Worm (Caenorhabditis elegans): Measurements from ENCODE around the gene cki-1.
A peak's percentile ranks its signal among the peaks of the same experiment; 100 is the strongest.

Gene cki-1

DNA sequence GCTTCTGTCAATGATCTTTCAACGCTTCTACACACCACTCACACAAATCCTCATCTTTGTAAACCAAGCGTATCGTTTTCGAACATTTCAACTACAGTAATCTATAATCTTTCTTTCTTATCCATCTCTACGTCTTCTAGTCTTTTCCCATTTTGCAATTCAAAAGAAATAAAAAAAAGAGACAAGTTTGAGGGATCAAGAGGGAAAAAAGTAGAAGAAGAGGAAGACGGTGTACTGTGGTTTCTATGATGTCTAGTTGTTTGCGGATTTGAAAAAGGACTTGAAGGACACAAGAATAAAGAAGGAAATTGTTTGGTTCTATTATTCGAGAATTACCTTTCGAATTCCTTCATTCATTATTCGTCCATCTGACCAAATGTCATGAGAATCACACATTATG lies 18.5 kb upstream of the cki-1 start (continued):
- TF ChIP-seq lsy-2 (tag; optimal IDR thresholded peaks at IDR 0.05) (peak in 1 of 2 experiments; percentile 59), skn-1 (tag; optimal IDR thresholded peaks at IDR 0.05) (no peak), elt-3 (tag; optimal IDR thresholded peaks at IDR 0.05) (peak in 2 of 6 experiments; percentile 6 to 40), nhr-47 (tag; optimal IDR thresholded peaks at IDR 0.05) (no peak), mep-1 (tag; optimal IDR thresholded peaks at IDR 0.05) (peak; percentile 50)

DNA sequence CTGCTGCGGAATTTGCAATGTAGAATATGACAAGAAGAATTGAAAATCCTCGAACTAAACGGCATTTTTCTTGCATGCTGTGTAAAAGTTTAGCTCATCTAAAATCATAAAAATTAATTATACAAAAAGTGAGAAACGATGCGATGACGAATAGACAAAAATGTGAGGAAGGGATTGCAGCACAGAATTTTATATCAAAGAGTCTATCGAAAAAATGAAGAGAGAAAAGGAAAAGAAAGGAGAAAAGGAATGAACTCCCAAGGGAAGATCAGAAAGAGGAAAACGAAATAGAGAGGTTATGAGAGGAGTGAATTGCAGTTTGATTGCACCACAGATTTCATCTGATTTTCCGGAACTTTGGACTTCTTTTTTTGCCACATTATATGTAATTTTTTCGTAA lies 16.8 kb upstream of the cki-1 start, which contains the start of gene glr-4:
TSS of gene glr-4 (minus strand) at position 101 of the 400 bp plus-strand sequence.
- TF ChIP-seq snpc-4 (tag; optimal IDR thresholded peaks at IDR 0.05), result no peak
- no peak for TF ChIP-seq nhr-20 (tag; optimal IDR thresholded peaks at IDR 0.05)
- no peak for TF ChIP-seq pag-3 (tag; optimal IDR thresholded peaks at IDR 0.05; ENCODE audit: borderline replicate concordance, insufficient read depth)
- no peak for TF ChIP-seq lin-35 (GFP tag; optimal IDR thresholded peaks at IDR 0.05)
- TF ChIP-seq blmp-1 (tag; optimal IDR thresholded peaks at IDR 0.05), result no peak
- no peak for TF ChIP-seq ces-1 (GFP tag; optimal IDR thresholded peaks at IDR 0.05)
- no peak for TF ChIP-seq alr-1 (tag; optimal IDR thresholded peaks at IDR 0.05; ENCODE audit: borderline replicate concordance)
- no peak for TF ChIP-seq skn-1 (tag; optimal IDR thresholded peaks at IDR 0.05)
- TF ChIP-seq fkh-4 (tag; optimal IDR thresholded peaks at IDR 0.05; ENCODE audit: borderline replicate concordance), result no peak
- no peak for TF ChIP-seq unc-86 (tag; optimal IDR thresholded peaks at IDR 0.05)
- no peak for TF ChIP-seq lir-3 (tag; optimal IDR thresholded peaks at IDR 0.05; ENCODE audit: poor library complexity)
- TF ChIP-seq ceh-90 (tag; optimal IDR thresholded peaks at IDR 0.05), result no peak
- TF ChIP-seq rnt-1 (tag; optimal IDR thresholded peaks at IDR 0.05), result no peak
- no peak for TF ChIP-seq tlp-1 (tag; optimal IDR thresholded peaks at IDR 0.05)
- TF ChIP-seq C04F5.9 (tag; optimal IDR thresholded peaks at IDR 0.05), result no peak
- TF ChIP-seq xbp-1 (tag; optimal IDR thresholded peaks at IDR 0.05), result no peak
- TF ChIP-seq ceh-82 (tag; optimal IDR thresholded peaks at IDR 0.05), result no peak
- TF ChIP-seq zip-4 (GFP tag; optimal IDR thresholded peaks at IDR 0.05), result no peak

DNA sequence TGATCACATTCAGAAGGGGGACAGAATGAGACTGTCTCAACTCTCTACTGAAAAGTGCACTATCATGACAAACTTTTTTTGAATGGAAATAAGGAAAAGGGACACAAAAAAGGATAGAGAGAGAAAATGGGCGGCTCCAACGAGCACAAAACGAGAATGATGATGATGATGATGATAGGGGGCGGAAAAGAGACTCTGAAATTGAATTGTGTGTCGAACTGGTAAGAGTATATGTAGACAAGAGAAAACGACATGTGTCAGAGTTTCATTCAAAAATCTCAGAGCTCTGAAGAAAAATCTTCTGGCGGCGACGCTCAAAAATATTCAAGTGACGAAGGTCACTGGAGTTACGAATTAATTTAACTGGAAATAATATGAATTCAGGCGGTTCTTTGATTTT lies 15.7 kb upstream of the cki-1 start:
- peak; percentile 47 for TF ChIP-seq fkh-10 (GFP tag; optimal IDR thresholded peaks at IDR 0.05)
- TF ChIP-seq ama-1 (optimal IDR thresholded peaks at IDR 0.05), result no peak
- TF ChIP-seq unc-30 (tag; optimal IDR thresholded peaks at IDR 0.05), result no peak
- peak; percentile 48 for TF ChIP-seq lin-14 (GFP tag; optimal IDR thresholded peaks at IDR 0.05)

DNA sequence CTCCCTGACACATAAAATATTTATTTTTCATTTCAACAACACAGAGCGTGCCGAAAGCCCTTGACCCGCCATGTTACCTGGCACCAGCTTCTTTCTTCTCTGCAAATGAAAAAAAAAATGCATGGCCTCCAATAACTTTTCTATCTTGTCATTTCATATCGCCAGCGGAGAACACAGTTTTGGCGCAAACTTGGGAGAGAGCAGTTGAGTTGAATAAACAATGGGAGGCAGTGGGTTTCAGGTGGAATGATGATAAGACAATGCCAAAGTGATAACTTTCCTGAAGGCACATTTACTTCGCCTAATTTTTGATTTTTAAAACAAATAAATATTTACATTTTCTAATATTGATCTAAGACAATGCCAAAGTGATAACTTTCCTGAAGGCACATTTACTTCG lies 9.8 kb upstream of the cki-1 start:
- TF ChIP-seq irx-1 (tag; optimal IDR thresholded peaks at IDR 0.05), result no peak

DNA sequence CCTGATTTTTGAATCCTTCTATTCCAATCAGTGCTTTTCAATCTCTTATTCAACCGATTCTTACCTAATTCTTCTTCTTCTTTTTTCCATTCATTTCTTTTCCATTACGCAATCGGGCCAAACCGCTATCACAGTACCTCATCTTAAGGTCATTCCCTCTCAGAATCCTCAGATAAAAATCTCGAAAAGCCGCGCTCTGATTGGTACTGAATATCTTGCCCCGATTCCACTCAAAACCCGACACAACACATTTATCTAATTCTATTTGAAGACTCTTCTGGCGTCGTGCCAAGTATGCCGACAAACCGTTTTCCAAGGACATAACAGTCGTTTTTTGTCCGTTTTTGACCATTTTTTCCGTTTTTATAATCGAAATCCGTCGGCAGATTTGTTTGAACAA lies 9.1 kb upstream of the cki-1 start:
- TF ChIP-seq rnt-1 (tag; optimal IDR thresholded peaks at IDR 0.05) (peak; percentile 42), tlp-1 (tag; optimal IDR thresholded peaks at IDR 0.05) (peak; percentile 20), lin-14 (GFP tag; optimal IDR thresholded peaks at IDR 0.05) (peak; percentile 56), blmp-1 (tag; optimal IDR thresholded peaks at IDR 0.05) (peak; percentile 38), nhr-85 (tag) (peak; percentile 92), nhr-76 (tag; optimal IDR thresholded peaks at IDR 0.05) (no peak), ceh-88 (GFP tag; IDR thresholded peaks at IDR 0.05) (no peak), jun-1 (tag; optimal IDR thresholded peaks at IDR 0.05) (no peak), efl-3 (GFP tag; optimal IDR thresholded peaks at IDR 0.05) (peak; percentile 6)

DNA sequence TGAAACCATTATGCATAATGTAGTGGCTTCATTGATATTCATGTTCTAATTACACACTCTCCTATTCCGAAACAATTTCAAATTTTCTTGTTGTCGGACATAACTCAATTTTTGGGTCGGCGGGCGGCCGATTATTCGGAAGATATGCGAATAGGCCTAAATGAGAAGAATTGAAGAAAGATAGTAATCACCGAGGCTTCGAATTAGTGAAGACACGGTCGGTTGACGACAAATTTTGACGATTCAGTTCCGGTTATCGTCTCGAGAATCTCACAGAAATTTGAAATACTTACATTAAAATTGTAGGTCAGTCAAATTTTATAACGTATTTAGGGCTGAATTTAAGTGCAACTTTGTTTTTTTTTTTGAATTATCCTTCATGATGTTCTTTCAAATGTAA lies 7.9 kb upstream of the cki-1 start:
- no peak for TF ChIP-seq lin-35 (GFP tag; optimal IDR thresholded peaks at IDR 0.05)
- TF ChIP-seq ztf-4 (tag; optimal IDR thresholded peaks at IDR 0.05), result no peak
- TF ChIP-seq nhr-85 (tag), result peak; percentile 49
- no peak for TF ChIP-seq nhr-20 (tag; optimal IDR thresholded peaks at IDR 0.05)
- no peak for TF ChIP-seq tbx-2 (tag; optimal IDR thresholded peaks at IDR 0.05)
- peak; percentile 1 for TF ChIP-seq tlp-1 (tag; optimal IDR thresholded peaks at IDR 0.05)
- peak; percentile 18 for TF ChIP-seq lin-14 (GFP tag; optimal IDR thresholded peaks at IDR 0.05)
- no peak for TF ChIP-seq grh-1 (GFP tag; IDR thresholded peaks at IDR 0.05)
- TF ChIP-seq dsc-1 (tag; optimal IDR thresholded peaks at IDR 0.05), result no peak
- TF ChIP-seq blmp-1 (tag; optimal IDR thresholded peaks at IDR 0.05), result peak; percentile 49
- no peak for TF ChIP-seq unc-62 (GFP tag; optimal IDR thresholded peaks at IDR 0.05)
- TF ChIP-seq rnt-1 (tag; optimal IDR thresholded peaks at IDR 0.05), result no peak

Measured in whole organism, L1 larva.